Fruit fly (Drosophila melanogaster) whole organism, embryonic: ENCODE measurements around the gene edin.

ENCODE experiments used
- Abd-B ChIP-seq: fragments of 200-800 bp; sonication (Bioruptor generic); optimal IDR thresholded peaks from 2 replicates; lab custom pipeline; 2018; ENCODE audit warnings: missing biosample characterization, mild to moderate bottlenecking, missing genetic modification characterization, moderate library complexity
- Adf1 ChIP-seq: fragments of 200-800 bp; sonication (Bioruptor generic); IDR thresholded peaks from 2 replicates; pipeline ENCODE4 v1.3.6; 2022; ENCODE audit warnings: missing biosample characterization, missing genetic modification characterization
- Aef1 ChIP-seq: fragments of 200-800 bp; sonication (Bioruptor generic); IDR thresholded peaks from 3 replicates; pipeline ENCODE4 v1.3.6; 2022; ENCODE audit warnings: missing biosample characterization, missing genetic modification characterization
- Antp ChIP-seq: fragments of 200-800 bp; sonication (Bioruptor generic); optimal IDR thresholded peaks from 3 replicates; lab custom pipeline; 2016; ENCODE audit warnings: missing biosample characterization, missing genetic modification characterization
- CG10321 ChIP-seq: fragments of 200-800 bp; sonication (Bioruptor generic); IDR thresholded peaks from 2 replicates; pipeline ENCODE4 v1.3.6; 2022; ENCODE audit warnings: missing biosample characterization, missing genetic modification characterization
- CG10366 ChIP-seq: fragments of 200-800 bp; sonication (Bioruptor generic); IDR thresholded peaks from 2 replicates; pipeline ENCODE4 v1.3.6; 2022; ENCODE audit warnings: missing biosample characterization, missing genetic modification characterization
- CG10654 ChIP-seq: fragments of 200-800 bp; sonication (Bioruptor generic); optimal IDR thresholded peaks from 2 replicates; lab custom pipeline; 2016; ENCODE audit warnings: missing biosample characterization, missing genetic modification characterization
- CG11696 ChIP-seq: fragments of 200-800 bp; sonication (Bioruptor generic); IDR thresholded peaks from 2 replicates; pipeline ENCODE4 v1.3.6; 2022; ENCODE audit warnings: missing biosample characterization, missing genetic modification characterization
- CG14710 ChIP-seq: fragments of 200-800 bp; sonication (Bioruptor generic); optimal IDR thresholded peaks from 3 replicates; lab custom pipeline; 2019; ENCODE audit warnings: missing biosample characterization, mild to moderate bottlenecking, missing genetic modification characterization, moderate library complexity
- CG15601 ChIP-seq: fragments of 200-800 bp; sonication (Bioruptor generic); optimal IDR thresholded peaks from 3 replicates; lab custom pipeline; 2019; ENCODE audit warnings: missing biosample characterization, mild to moderate bottlenecking, missing genetic modification characterization, moderate library complexity
- CG16815 ChIP-seq: fragments of 200-800 bp; sonication (Bioruptor generic); optimal IDR thresholded peaks from 3 replicates; lab custom pipeline; 2017; ENCODE audit warnings: missing biosample characterization, mild to moderate bottlenecking, missing genetic modification characterization
- CG17359 ChIP-seq: fragments of 200-800 bp; sonication (Bioruptor generic); optimal IDR thresholded peaks from 3 replicates; lab custom pipeline; 2018; ENCODE audit warnings: missing biosample characterization, mild to moderate bottlenecking, missing genetic modification characterization, moderate library complexity
- CG2712 ChIP-seq: fragments of 200-800 bp; optimal IDR thresholded peaks from 3 replicates; lab custom pipeline; 2019; ENCODE audit warnings: missing biosample characterization, mild to moderate bottlenecking, missing genetic modification characterization, moderate library complexity
- CG3163 ChIP-seq: fragments of 200-800 bp; sonication (Bioruptor generic); optimal IDR thresholded peaks from 3 replicates; lab custom pipeline; 2016; ENCODE audit warnings: missing biosample characterization, missing genetic modification characterization
- CG3995 ChIP-seq: fragments of 200-800 bp; sonication (Bioruptor generic); optimal IDR thresholded peaks from 3 replicates; lab custom pipeline; 2016; ENCODE audit warnings: missing biosample characterization, missing genetic modification characterization
- CG42726 ChIP-seq: fragments of 200-800 bp; sonication (Bioruptor generic); IDR thresholded peaks from 2 replicates; pipeline ENCODE4 v1.3.6; 2022; ENCODE audit warnings: missing biosample characterization, missing genetic modification characterization; ENCODE audit not compliant: partially characterized antibody
- CG6689 ChIP-seq: fragments of 200-800 bp; sonication (Bioruptor generic); IDR thresholded peaks from 2 replicates; pipeline ENCODE4 v1.3.6; 2022; ENCODE audit warnings: missing biosample characterization, missing genetic modification characterization
- CG8281 ChIP-seq: fragments of 200-800 bp; sonication (Bioruptor generic); optimal IDR thresholded peaks from 2 replicates; lab custom pipeline; 2018; ENCODE audit warnings: missing biosample characterization, mild to moderate bottlenecking, missing genetic modification characterization, moderate library complexity
- CG8359 ChIP-seq: fragments of 200-800 bp; sonication (Bioruptor generic); optimal IDR thresholded peaks from 2 replicates; lab custom pipeline; 2017; ENCODE audit warnings: missing biosample characterization, mild to moderate bottlenecking, missing genetic modification characterization, borderline replicate concordance
- CG9876 ChIP-seq: fragments of 200-800 bp; sonication (Bioruptor generic); optimal IDR thresholded peaks from 2 replicates; lab custom pipeline; 2016; ENCODE audit warnings: missing biosample characterization, missing genetic modification characterization
- D ChIP-seq, 2 experiments: fragments of 200-800 bp in 1 of 2; fragments of >200 bp in 1 of 2; sonication (Bioruptor generic) in 1 of 2; optimal IDR thresholded peaks; 2 replicates in 1 of 2; 3 replicates in 1 of 2; lab custom pipeline; 2017; ENCODE audit warnings: mild to moderate bottlenecking in 1 of 2, missing biosample characterization in 1 of 2, missing genetic modification characterization in 1 of 2, missing genetic modification reagents in 1 of 2
- D19B ChIP-seq: fragments of 200-800 bp; sonication (Bioruptor generic); optimal IDR thresholded peaks from 2 replicates; lab custom pipeline; 2017; ENCODE audit warnings: missing biosample characterization, mild to moderate bottlenecking, missing genetic modification characterization
- Dad ChIP-seq: fragments of 200-800 bp; sonication (Bioruptor generic); optimal IDR thresholded peaks from 3 replicates; lab custom pipeline; 2016; ENCODE audit warnings: missing biosample characterization, missing genetic modification characterization
- Dfd ChIP-seq, 2 experiments: fragments of >200 bp; optimal IDR thresholded peaks; 2 replicates each; lab custom pipeline; 2017; ENCODE audit warnings: missing biosample characterization in 2 of 2, missing genetic modification characterization in 2 of 2
- HLH3B ChIP-seq: fragments of 200-800 bp; sonication (Bioruptor generic); IDR thresholded peaks from 2 replicates; pipeline ENCODE4 v1.3.6; 2022; ENCODE audit warnings: missing biosample characterization, missing genetic modification characterization
- HLH54F ChIP-seq: fragments of 200-800 bp; sonication (Bioruptor generic); optimal IDR thresholded peaks from 3 replicates; lab custom pipeline; 2016; ENCODE audit warnings: missing biosample characterization, missing genetic modification characterization
- HmgD ChIP-seq: fragments of 200-800 bp; sonication (Bioruptor generic); optimal IDR thresholded peaks from 3 replicates; lab custom pipeline; 2016; ENCODE audit warnings: missing biosample characterization, missing genetic modification characterization
- HmgZ ChIP-seq: fragments of 200-800 bp; sonication (Bioruptor generic); optimal IDR thresholded peaks from 2 replicates; lab custom pipeline; 2018; ENCODE audit warnings: missing biosample characterization, mild to moderate bottlenecking, missing genetic modification characterization
- Med ChIP-seq: fragments of 200-800 bp; sonication (Bioruptor generic); peaks from one replicate; lab custom pipeline; 2016; ENCODE audit warnings: missing biosample characterization, missing genetic modification characterization, mild to moderate bottlenecking, inconsistent platforms, moderate library complexity
- Side ChIP-seq: fragments of 200-800 bp; sonication (Bioruptor generic); optimal IDR thresholded peaks from 2 replicates; lab custom pipeline; 2016; ENCODE audit warnings: missing biosample characterization, missing genetic modification characterization
- Tbp ChIP-seq: fragments of >200 bp; optimal IDR thresholded peaks from 2 replicates; lab custom pipeline; 2018; ENCODE audit warnings: missing biosample characterization, missing genetic modification characterization
- ac ChIP-seq: fragments of 200-800 bp; sonication (Bioruptor generic); optimal IDR thresholded peaks from 3 replicates; lab custom pipeline; 2017; ENCODE audit warnings: missing biosample characterization, mild to moderate bottlenecking, missing genetic modification characterization
- ase ChIP-seq: fragments of 200-800 bp; sonication (Bioruptor generic); IDR thresholded peaks from 3 replicates; pipeline ENCODE4 v1.3.6; 2022; ENCODE audit warnings: missing biosample characterization, missing genetic modification characterization
- az2 ChIP-seq: fragments of 200-800 bp; sonication (Bioruptor generic); optimal IDR thresholded peaks from 3 replicates; lab custom pipeline; 2016; ENCODE audit warnings: missing biosample characterization, missing genetic modification characterization
- dimm ChIP-seq: fragments of 200-800 bp; sonication (Bioruptor generic); IDR thresholded peaks from 2 replicates; pipeline ENCODE4 v1.3.6; 2022; ENCODE audit warnings: missing biosample characterization, missing genetic modification characterization
- dmrt11E ChIP-seq: fragments of 200-800 bp; sonication (Bioruptor generic); optimal IDR thresholded peaks from 3 replicates; lab custom pipeline; 2018; ENCODE audit warnings: missing biosample characterization, mild to moderate bottlenecking, missing genetic modification characterization, moderate library complexity
- jumu ChIP-seq: fragments of 200-800 bp; sonication (Bioruptor generic); optimal IDR thresholded peaks from 3 replicates; lab custom pipeline; 2016; ENCODE audit warnings: missing biosample characterization, missing genetic modification characterization
- lmd ChIP-seq: fragments of 200-800 bp; sonication (Bioruptor generic); IDR thresholded peaks from 2 replicates; pipeline ENCODE4 v1.3.6; 2022; ENCODE audit warnings: missing biosample characterization, missing genetic modification characterization
- lov ChIP-seq, 2 experiments: fragments of 200-800 bp in 1 of 2; fragments of >200 bp in 1 of 2; sonication (Bioruptor generic) in 1 of 2; IDR thresholded peaks in 1 of 2; optimal IDR thresholded peaks in 1 of 2; 2 replicates in 1 of 2; 3 replicates in 1 of 2; pipeline versions ENCODE4 v1.3.6 to Lab custom; 2017 to 2022; ENCODE audit warnings: missing biosample characterization in 1 of 2, missing genetic modification characterization in 1 of 2
- maf-S ChIP-seq: fragments of 200-800 bp; sonication (Bioruptor generic); optimal IDR thresholded peaks from 2 replicates; lab custom pipeline; 2016; ENCODE audit warnings: missing biosample characterization, missing genetic modification characterization
- mam ChIP-seq: fragments of 200-800 bp; sonication (Bioruptor generic); optimal IDR thresholded peaks from 3 replicates; lab custom pipeline; 2016; ENCODE audit warnings: missing biosample characterization, missing genetic modification characterization
- nau ChIP-seq: fragments of 200-800 bp; sonication (Bioruptor generic); optimal IDR thresholded peaks from 3 replicates; lab custom pipeline; 2017; ENCODE audit warnings: missing biosample characterization, mild to moderate bottlenecking, missing genetic modification characterization, missing genetic modification reagents
- nmo ChIP-seq: fragments of 200-800 bp; sonication (Bioruptor generic); optimal IDR thresholded peaks from 2 replicates; lab custom pipeline; 2018; ENCODE audit warnings: missing biosample characterization, mild to moderate bottlenecking, missing genetic modification characterization, moderate library complexity
- pb ChIP-seq: fragments of 200-800 bp; sonication (Bioruptor generic); optimal IDR thresholded peaks from 3 replicates; lab custom pipeline; 2016; ENCODE audit warnings: missing biosample characterization, missing genetic modification characterization
- pros ChIP-seq: fragments of 200-800 bp; sonication (Bioruptor generic); optimal IDR thresholded peaks from 3 replicates; lab custom pipeline; 2019; ENCODE audit warnings: missing biosample characterization, mild to moderate bottlenecking, missing genetic modification characterization, moderate library complexity
- ro ChIP-seq: fragments of 200-800 bp; sonication (Bioruptor generic); IDR thresholded peaks from 2 replicates; pipeline ENCODE4 v1.3.6; 2022; ENCODE audit warnings: missing biosample characterization, missing genetic modification characterization
- schlank ChIP-seq: fragments of 200-800 bp; sonication (Bioruptor generic); optimal IDR thresholded peaks from 2 replicates; lab custom pipeline; 2018; ENCODE audit warnings: missing biosample characterization, mild to moderate bottlenecking, missing genetic modification characterization
- slbo ChIP-seq: fragments of 200-800 bp; sonication (Bioruptor generic); IDR thresholded peaks from 2 replicates; pipeline ENCODE4 v1.3.6; 2022; ENCODE audit warnings: missing biosample characterization, missing genetic modification characterization
- trh ChIP-seq: fragments of 200-800 bp; sonication (Bioruptor generic); optimal IDR thresholded peaks from 2 replicates; lab custom pipeline; 2016; ENCODE audit warnings: missing biosample characterization, missing genetic modification characterization

edin gene

DNA sequence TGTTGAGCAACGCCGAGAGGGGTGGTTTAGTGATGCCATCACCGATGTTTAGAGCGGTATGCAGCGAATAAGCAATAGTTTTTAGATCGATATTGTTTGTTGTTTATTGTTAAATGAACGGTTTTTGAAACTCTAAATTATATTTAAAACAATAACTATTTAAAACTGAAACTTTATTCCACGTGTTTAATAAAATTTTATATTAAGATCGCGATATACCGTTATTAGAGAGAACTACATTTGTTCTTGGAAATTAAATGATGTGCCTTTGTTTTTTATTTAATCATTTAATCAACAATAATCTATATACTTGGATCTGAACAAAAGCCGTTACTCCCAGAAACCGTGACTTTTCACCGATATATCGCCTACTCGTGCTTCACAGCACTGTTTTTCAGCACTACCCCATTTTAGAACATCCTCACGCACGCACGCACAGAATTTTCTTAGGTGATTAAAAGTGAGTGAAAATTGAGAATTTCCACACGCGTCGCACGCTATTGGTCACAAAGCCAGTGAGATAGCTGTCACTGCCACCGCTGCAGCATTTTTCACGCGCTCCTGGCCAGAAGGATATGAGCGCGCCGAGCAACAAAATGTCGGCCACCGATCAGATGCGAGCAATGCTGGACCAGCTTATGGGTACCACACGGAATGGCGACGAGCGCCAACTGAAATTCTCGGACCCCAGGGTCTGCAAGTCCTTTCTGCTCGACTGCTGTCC lies 19.4 kb downstream of the edin start, which contains the start of the genes U4-U6-60K and CG7564 (continued):
- TF ChIP-seq jumu: peak; percentile 50
- peak; percentile 69 for TF ChIP-seq mam (GFP tag; lab: Kevin White, UChicago)
- peak; percentile 81 for TF ChIP-seq Med
- no peak for TF ChIP-seq CG10321 (GFP tag; lab: Robert Waterston, UW)
- TF ChIP-seq CG10654: peak; percentile 60
- TF ChIP-seq ro (GFP tag; lab: Robert Waterston, UW): no peak
- peak; percentile 61 for TF ChIP-seq HmgZ
- TF ChIP-seq HmgD (GFP tag; lab: Kevin White, UChicago): no peak
- TF ChIP-seq az2 (GFP tag; lab: Kevin White, UChicago): peak; percentile 43
- TF ChIP-seq ase (GFP tag; lab: Robert Waterston, UW): peak; percentile 59; the same call in 2 of the 3 replicates
- peak; percentile 53 for TF ChIP-seq Antp (GFP tag; lab: Kevin White, UChicago)
- TF ChIP-seq CG42726: peak; percentile 98
- peak; percentile 14 for TF ChIP-seq CG3163
- peak; percentile 9 for TF ChIP-seq CG17359
- peak; percentile 76 for TF ChIP-seq CG16815
- no peak for TF ChIP-seq CG11696 (GFP tag; lab: Robert Waterston, UW)
- peak; percentile 13; the same call in 1 of the 2 replicates for TF ChIP-seq HLH3B
- peak; percentile 77 for TF ChIP-seq slbo (GFP tag; lab: Robert Waterston, UW)
- TF ChIP-seq Adf1 (GFP tag; lab: Robert Waterston, UW): no peak
- TF ChIP-seq HLH54F: peak; percentile 53
- peak; percentile 81 for TF ChIP-seq nmo (GFP tag; lab: Kevin White, UChicago)
- TF ChIP-seq pros: no peak
- TF ChIP-seq Aef1: peak; percentile 10; the same call in 2 of the 3 replicates
- TF ChIP-seq Dad (GFP tag; lab: Kevin White, UChicago): peak; percentile 22
- peak; percentile 82 for TF ChIP-seq CG14710 (tag; lab: Kevin White, UChicago)
- TF ChIP-seq CG8281 (tag; lab: Kevin White, UChicago): no peak
- TF ChIP-seq D19B (GFP tag; lab: Kevin White, UChicago): peak; percentile 32
- peak; percentile 99 for TF ChIP-seq CG3995 (GFP tag; lab: Kevin White, UChicago)
- TF ChIP-seq CG9876 (GFP tag; lab: Kevin White, UChicago): peak; percentile 2
- TF ChIP-seq Tbp (GFP tag; lab: Kevin White, UChicago): peak; percentile 27
- TF ChIP-seq schlank (tag; lab: Kevin White, UChicago): no peak
- peak; percentile 51 for TF ChIP-seq CG10366
- no peak for TF ChIP-seq nau (GFP tag; lab: Kevin White, UChicago)
- no peak for TF ChIP-seq Dfd (GFP tag; optimal IDR thresholded peaks at IDR 0.05; lab: Kevin White, UChicago)
- TF ChIP-seq CG8359: no peak
- no peak for TF ChIP-seq lov (optimal IDR thresholded peaks at IDR 0.05; lab: Kevin White, UChicago)
- no peak for TF ChIP-seq lov (GFP tag; IDR thresholded peaks at IDR 0.05; lab: Robert Waterston, UW)
- peak; percentile 51 for TF ChIP-seq CG15601 (tag; lab: Kevin White, UChicago)
- TF ChIP-seq Side: peak; percentile 23
- no peak for TF ChIP-seq ac
- no peak for TF ChIP-seq pb
- TF ChIP-seq maf-S (GFP tag; lab: Kevin White, UChicago): peak; percentile 28
- TF ChIP-seq CG2712 (tag; lab: Kevin White, UChicago): peak; percentile 56
- TF ChIP-seq D (optimal IDR thresholded peaks at IDR 0.05; lab: Kevin White, UChicago): peak; percentile 22
- peak; percentile 46 for TF ChIP-seq D (GFP tag; optimal IDR thresholded peaks at IDR 0.05; lab: Kevin White, UChicago)
- peak; percentile 46 for TF ChIP-seq trh
- peak; percentile 63 for TF ChIP-seq Abd-B (GFP tag; lab: Kevin White, UChicago)
- no peak for TF ChIP-seq CG6689 (GFP tag; lab: Robert Waterston, UW)
- no peak for TF ChIP-seq dimm
- peak; percentile 42 for TF ChIP-seq dmrt11E (tag; lab: Kevin White, UChicago)
- TF ChIP-seq lmd: peak; percentile 62; the same call in 1 of the 2 replicates
